Fruit fly (Drosophila melanogaster) whole organism, embryonic: Measurements from ENCODE around the gene Prx5.

ENCODE experiments used
- Asciz ChIP-seq: fragments of 200-800 bp; sonication (Bioruptor generic); optimal IDR thresholded peaks from 2 replicates; lab custom pipeline; 2017; ENCODE audit warnings: missing biosample characterization, mild to moderate bottlenecking, missing genetic modification characterization, missing genetic modification reagents
- CG10959 ChIP-seq: fragments of 200-800 bp; sonication (Bioruptor generic); IDR thresholded peaks from 2 replicates; pipeline ENCODE4 v1.3.6; 2022; ENCODE audit warnings: missing biosample characterization, missing genetic modification characterization
- CG10979 ChIP-seq: fragments of 200-800 bp; sonication (Bioruptor generic); optimal IDR thresholded peaks from 2 replicates; lab custom pipeline; 2018; ENCODE audit warnings: missing biosample characterization, mild to moderate bottlenecking, missing genetic modification characterization, moderate library complexity
- CG11247 ChIP-seq: fragments of 200-800 bp; sonication (Bioruptor generic); IDR thresholded peaks from 2 replicates; pipeline ENCODE4 v1.3.6; 2022; ENCODE audit warnings: missing biosample characterization, missing genetic modification characterization
- CG11504 ChIP-seq: fragments of 200-800 bp; sonication (Bioruptor generic); optimal IDR thresholded peaks from 3 replicates; lab custom pipeline; 2019; ENCODE audit warnings: missing biosample characterization, mild to moderate bottlenecking, missing genetic modification characterization, moderate library complexity
- CG12391 ChIP-seq: fragments of 200-800 bp; sonication (Bioruptor generic); optimal IDR thresholded peaks from 3 replicates; lab custom pipeline; 2018; ENCODE audit warnings: missing biosample characterization, mild to moderate bottlenecking, missing genetic modification characterization, moderate library complexity
- CG12659 ChIP-seq: fragments of 200-800 bp; sonication (Bioruptor generic); optimal IDR thresholded peaks from 3 replicates; lab custom pipeline; 2017; ENCODE audit warnings: mild to moderate bottlenecking, missing biosample characterization, missing genetic modification reagents, missing genetic modification characterization
- CG13894 ChIP-seq: fragments of 200-800 bp; sonication (Bioruptor generic); optimal IDR thresholded peaks from 3 replicates; lab custom pipeline; 2018; ENCODE audit warnings: missing biosample characterization, mild to moderate bottlenecking, missing genetic modification characterization, moderate library complexity
- CG14014 ChIP-seq: fragments of 200-800 bp; sonication (Bioruptor generic); IDR thresholded peaks from 2 replicates; pipeline ENCODE4 v1.3.6; 2022; ENCODE audit warnings: missing biosample characterization, missing genetic modification characterization
- CG14667 ChIP-seq: fragments of 200-800 bp; sonication (Bioruptor generic); IDR thresholded peaks from 2 replicates; pipeline ENCODE4 v1.3.6; 2022; ENCODE audit warnings: missing biosample characterization, missing genetic modification characterization
- CG15514 ChIP-seq: fragments of 200-800 bp; sonication (Bioruptor generic); optimal IDR thresholded peaks from 3 replicates; lab custom pipeline; 2017; ENCODE audit warnings: missing biosample characterization, missing genetic modification characterization, mild to moderate bottlenecking, moderate library complexity, missing genetic modification reagents
- CG17359 ChIP-seq: fragments of 200-800 bp; sonication (Bioruptor generic); optimal IDR thresholded peaks from 3 replicates; lab custom pipeline; 2018; ENCODE audit warnings: missing biosample characterization, mild to moderate bottlenecking, missing genetic modification characterization, moderate library complexity
- CG17829 ChIP-seq: fragments of 200-800 bp; optimal IDR thresholded peaks from 2 replicates; lab custom pipeline; 2019; ENCODE audit warnings: missing biosample characterization, mild to moderate bottlenecking, missing genetic modification characterization, moderate library complexity
- CG18262 ChIP-seq: fragments of 200-800 bp; optimal IDR thresholded peaks from 3 replicates; lab custom pipeline; 2019; ENCODE audit warnings: missing biosample characterization, mild to moderate bottlenecking, missing genetic modification characterization, moderate library complexity
- CG30403 ChIP-seq: fragments of 200-800 bp; sonication (Bioruptor generic); optimal IDR thresholded peaks from 3 replicates; lab custom pipeline; 2016; ENCODE audit warnings: missing biosample characterization, missing genetic modification characterization
- CG31365 ChIP-seq: fragments of 200-800 bp; sonication (Bioruptor generic); optimal IDR thresholded peaks from 2 replicates; lab custom pipeline; 2018; ENCODE audit warnings: missing biosample characterization, mild to moderate bottlenecking, missing genetic modification characterization
- CG32532 ChIP-seq: fragments of 200-800 bp; sonication (Bioruptor generic); IDR thresholded peaks from 2 replicates; pipeline ENCODE4 v1.3.6; 2022; ENCODE audit warnings: missing biosample characterization, missing genetic modification characterization
- CG3281 ChIP-seq: fragments of 200-800 bp; sonication (Bioruptor generic); optimal IDR thresholded peaks from 3 replicates; lab custom pipeline; 2017; ENCODE audit warnings: missing biosample characterization, mild to moderate bottlenecking, missing genetic modification characterization
- CG34422 ChIP-seq: fragments of 200-800 bp; sonication (Bioruptor generic); IDR thresholded peaks from 3 replicates; pipeline ENCODE4 v1.3.6; 2022; ENCODE audit warnings: missing biosample characterization, missing genetic modification characterization
- CG4730 ChIP-seq: fragments of 200-800 bp; sonication (Bioruptor generic); IDR thresholded peaks from 2 replicates; pipeline ENCODE4 v1.3.6; 2022; ENCODE audit warnings: missing biosample characterization, missing genetic modification characterization
- CG4854 ChIP-seq: fragments of 200-800 bp; sonication (Bioruptor generic); optimal IDR thresholded peaks from 2 replicates; lab custom pipeline; 2016; ENCODE audit warnings: missing biosample characterization, missing genetic modification characterization, inconsistent platforms
- CG7357 ChIP-seq: fragments of 200-800 bp; sonication (Bioruptor generic); IDR thresholded peaks from 3 replicates; pipeline ENCODE4 v1.3.6; 2022; ENCODE audit warnings: missing biosample characterization, missing genetic modification characterization
- CG9817 ChIP-seq: fragments of 200-800 bp; sonication (Bioruptor generic); optimal IDR thresholded peaks from 2 replicates; lab custom pipeline; 2018; ENCODE audit warnings: missing biosample characterization, mild to moderate bottlenecking, missing genetic modification characterization, moderate library complexity
- CG9876 ChIP-seq: fragments of 200-800 bp; sonication (Bioruptor generic); optimal IDR thresholded peaks from 2 replicates; lab custom pipeline; 2016; ENCODE audit warnings: missing biosample characterization, missing genetic modification characterization
- CHES-1-like ChIP-seq: fragments of 200-800 bp; sonication (Bioruptor generic); optimal IDR thresholded peaks from 2 replicates; lab custom pipeline; 2016; ENCODE audit warnings: missing biosample characterization, missing genetic modification characterization
- CTCF ChIP-seq: fragments of 200-800 bp; sonication (Bioruptor generic); optimal IDR thresholded peaks from 2 replicates; lab custom pipeline; 2017; ENCODE audit warnings: missing biosample characterization, mild to moderate bottlenecking, missing genetic modification characterization, moderate library complexity
- D ChIP-seq, 2 experiments: fragments of 200-800 bp in 1 of 2; fragments of >200 bp in 1 of 2; sonication (Bioruptor generic) in 1 of 2; optimal IDR thresholded peaks; 2 replicates in 1 of 2; 3 replicates in 1 of 2; lab custom pipeline; 2017; ENCODE audit warnings: mild to moderate bottlenecking in 1 of 2, missing biosample characterization in 1 of 2, missing genetic modification characterization in 1 of 2, missing genetic modification reagents in 1 of 2
- E2f1 ChIP-seq: fragments of 200-800 bp; sonication (Bioruptor generic); IDR thresholded peaks from 2 replicates; pipeline ENCODE4 v1.3.6; 2022; ENCODE audit warnings: missing biosample characterization, missing genetic modification characterization
- E2f2 ChIP-seq: fragments of 200-800 bp; sonication (Bioruptor generic); IDR thresholded peaks from 2 replicates; pipeline ENCODE4 v1.3.6; 2022; ENCODE audit warnings: missing biosample characterization, missing genetic modification characterization
- HLH3B ChIP-seq: fragments of 200-800 bp; sonication (Bioruptor generic); IDR thresholded peaks from 2 replicates; pipeline ENCODE4 v1.3.6; 2022; ENCODE audit warnings: missing biosample characterization, missing genetic modification characterization
- Neu2 ChIP-seq: fragments of 200-800 bp; sonication (Bioruptor generic); optimal IDR thresholded peaks from 3 replicates; lab custom pipeline; 2016; ENCODE audit warnings: missing biosample characterization, missing genetic modification characterization, borderline replicate concordance
- Optix ChIP-seq: fragments of 200-800 bp; sonication (Bioruptor generic); IDR thresholded peaks from 3 replicates; pipeline ENCODE4 v1.3.6; 2022; ENCODE audit warnings: missing biosample characterization, missing genetic modification characterization
- Sry-β ChIP-seq: fragments of 200-800 bp; sonication (Bioruptor generic); optimal IDR thresholded peaks from 2 replicates; lab custom pipeline; 2018; ENCODE audit warnings: missing biosample characterization, mild to moderate bottlenecking, missing genetic modification characterization, moderate library complexity
- aop ChIP-seq: fragments of 200-800 bp; sonication (Bioruptor generic); IDR thresholded peaks from 2 replicates; pipeline ENCODE4 v1.3.6; 2022; ENCODE audit warnings: missing biosample characterization, missing genetic modification characterization
- br ChIP-seq: fragments of >200 bp; optimal IDR thresholded peaks from 2 replicates; lab custom pipeline; 2017
- dmrt11E ChIP-seq: fragments of 200-800 bp; sonication (Bioruptor generic); optimal IDR thresholded peaks from 3 replicates; lab custom pipeline; 2018; ENCODE audit warnings: missing biosample characterization, mild to moderate bottlenecking, missing genetic modification characterization, moderate library complexity
- ewg ChIP-seq: fragments of 200-800 bp; sonication (Bioruptor generic); optimal IDR thresholded peaks from 3 replicates; lab custom pipeline; 2017; ENCODE audit warnings: mild to moderate bottlenecking, missing biosample characterization, missing genetic modification reagents, missing genetic modification characterization
- gcm2 ChIP-seq: fragments of 200-800 bp; sonication (Bioruptor generic); optimal IDR thresholded peaks from 2 replicates; lab custom pipeline; 2016; ENCODE audit warnings: missing biosample characterization, missing genetic modification characterization
- ind ChIP-seq: fragments of 200-800 bp; sonication (Bioruptor generic); optimal IDR thresholded peaks from 3 replicates; lab custom pipeline; 2016; ENCODE audit warnings: missing biosample characterization, missing genetic modification characterization
- kah ChIP-seq: fragments of 200-800 bp; sonication (Bioruptor generic); optimal IDR thresholded peaks from 2 replicates; lab custom pipeline; 2018; ENCODE audit warnings: missing biosample characterization, mild to moderate bottlenecking, missing genetic modification characterization
- knrl ChIP-seq: fragments of 200-800 bp; sonication (Bioruptor generic); IDR thresholded peaks from 3 replicates; pipeline ENCODE4 v1.3.6; 2022; ENCODE audit warnings: missing biosample characterization, missing genetic modification characterization; ENCODE audit not compliant: partially characterized antibody
- nerfin-1 ChIP-seq: fragments of 200-800 bp; sonication (Bioruptor generic); optimal IDR thresholded peaks from 3 replicates; lab custom pipeline; 2019; ENCODE audit warnings: missing biosample characterization, mild to moderate bottlenecking, missing genetic modification characterization, moderate library complexity
- nom ChIP-seq: fragments of 200-800 bp; sonication (Bioruptor generic); optimal IDR thresholded peaks from 2 replicates; lab custom pipeline; 2017; ENCODE audit warnings: missing biosample characterization, missing genetic modification characterization, mild to moderate bottlenecking, moderate library complexity, missing genetic modification reagents
- pan ChIP-seq, 4 experiments: fragments of >200 bp in 3 of 4; fragments of 200-800 bp in 1 of 4; sonication (Bioruptor generic) in 1 of 4; optimal IDR thresholded peaks in 3 of 4; IDR thresholded peaks in 1 of 4; 2 replicates each; pipeline versions ENCODE4 v1.3.6 to Lab custom; 2017 to 2022; ENCODE audit warnings: missing biosample characterization in 2 of 4, missing genetic modification characterization in 2 of 4, mixed read lengths in 1 of 4
- peb ChIP-seq: fragments of 200-800 bp; sonication (Bioruptor generic); IDR thresholded peaks from 2 replicates; pipeline ENCODE4 v1.3.6; 2022; ENCODE audit warnings: missing biosample characterization, missing genetic modification characterization
- sd ChIP-seq: fragments of 200-800 bp; sonication (Bioruptor generic); optimal IDR thresholded peaks from 3 replicates; lab custom pipeline; 2018; ENCODE audit warnings: missing biosample characterization, mild to moderate bottlenecking, missing genetic modification characterization, moderate library complexity
- sens-2 ChIP-seq: fragments of 200-800 bp; sonication (Bioruptor generic); IDR thresholded peaks from 2 replicates; pipeline ENCODE4 v1.3.6; 2022; ENCODE audit warnings: missing biosample characterization, missing genetic modification characterization
- tin ChIP-seq: fragments of 200-800 bp; sonication (Bioruptor generic); optimal IDR thresholded peaks from 3 replicates; lab custom pipeline; 2016; ENCODE audit warnings: missing biosample characterization, missing genetic modification characterization
- tna ChIP-seq: fragments of 200-800 bp; sonication (Bioruptor generic); IDR thresholded peaks from 2 replicates; pipeline ENCODE4 v1.3.6; 2022; ENCODE audit warnings: missing biosample characterization, missing genetic modification characterization; ENCODE audit not compliant: partially characterized antibody

The Prx5 gene

dm6 chr3R:18196991-18197801 lies 30.1 kb upstream of the Prx5 start (continued):
- TF ChIP-seq CG13894 (no peak), Optix (no peak), CG10979 (tag; lab: Kevin White, UChicago) (peak; percentile 49), CG12659 (GFP tag; lab: Kevin White, UChicago) (peak; percentile 50), CG10959 (GFP tag; lab: Robert Waterston, UW) (no peak), kah (GFP tag; lab: Kevin White, UChicago) (peak; percentile 25), CG15514 (GFP tag; lab: Kevin White, UChicago) (no peak), br (lab: Kevin White, UChicago) (no peak), D (optimal IDR thresholded peaks at IDR 0.05; lab: Kevin White, UChicago) (no peak), D (GFP tag; optimal IDR thresholded peaks at IDR 0.05; lab: Kevin White, UChicago) (peak; percentile 26), nerfin-1 (tag; lab: Kevin White, UChicago) (peak; percentile 25), Asciz (GFP tag; lab: Kevin White, UChicago) (peak; percentile 57), knrl (GFP tag; lab: Robert Waterston, UW) (no peak), ewg (GFP tag; lab: Kevin White, UChicago) (peak; percentile 65), CG34422 (GFP tag; lab: Robert Waterston, UW) (no peak), gcm2 (GFP tag; lab: Kevin White, UChicago) (no peak), CG14014 (GFP tag; lab: Robert Waterston, UW) (no peak), CTCF (GFP tag; lab: Kevin White, UChicago) (no peak), Sry-β (GFP tag; lab: Kevin White, UChicago) (no peak), CG14667 (no peak), CG17359 (tag; lab: Kevin White, UChicago) (peak; percentile 66), pan (optimal IDR thresholded peaks at IDR 0.05; lab: Kevin White, UChicago) (no peak), pan (GFP tag; optimal IDR thresholded peaks at IDR 0.05 in 1 of 2, IDR thresholded peaks at IDR 0.05 in 1 of 2) (no peak), peb (GFP tag; lab: Robert Waterston, UW) (no peak), dmrt11E (tag; lab: Kevin White, UChicago) (peak; percentile 57), aop (no peak), CG18262 (tag; lab: Kevin White, UChicago) (peak; percentile 79), E2f1 (GFP tag; lab: Robert Waterston, UW) (no peak), CG11247 (GFP tag; lab: Robert Waterston, UW) (no peak), tin (GFP tag; lab: Kevin White, UChicago) (peak; percentile 52), CG9876 (no peak), sd (tag; lab: Kevin White, UChicago) (peak; percentile 81), CG17829 (peak; percentile 50), E2f2 (GFP tag; lab: Robert Waterston, UW) (no peak), ind (GFP tag; lab: Kevin White, UChicago) (peak; percentile 51), CG31365 (tag; lab: Kevin White, UChicago) (no peak), CG12391 (peak; percentile 75), CG32532 (GFP tag; lab: Robert Waterston, UW) (no peak), CG7357 (GFP tag; lab: Robert Waterston, UW) (0 out of 3 replicates have a peak, but pooled peaks have one; percentile 14), Neu2 (GFP tag; lab: Kevin White, UChicago) (no peak), CG4854 (GFP tag; lab: Kevin White, UChicago) (no peak), CHES-1-like (peak; percentile 7), tna (GFP tag; lab: Robert Waterston, UW) (no peak), CG3281 (peak; percentile 57), nom (peak; percentile 97), CG9817 (tag; lab: Kevin White, UChicago) (peak; percentile 50), CG30403 (GFP tag; lab: Kevin White, UChicago) (peak; percentile 77), sens-2 (GFP tag; lab: Robert Waterston, UW) (no peak), CG11504 (tag; lab: Kevin White, UChicago) (peak; percentile 77), HLH3B (GFP tag; lab: Robert Waterston, UW) (no peak), CG4730 (GFP tag; lab: Robert Waterston, UW) (no peak)
